Worm (Caenorhabditis elegans) whole organism, L1 larva: ENCODE results near the gene mec-4.

ENCODE experiments used
- egl-27 ChIP-seq, 2 experiments: fragments of 150-350 bp in 1 of 2; sonication (generic microtip); optimal IDR thresholded peaks; 3 replicates each; lab custom pipeline; 2017 to 2018; ENCODE audit warnings: missing biosample characterization in 2 of 2, missing genetic modification characterization in 2 of 2, missing genetic modification reagents in 2 of 2
- elt-2 ChIP-seq: sonication (generic microtip); optimal IDR thresholded peaks from 2 replicates; lab custom pipeline; 2016; ENCODE audit warnings: missing genetic modification characterization, mild to moderate bottlenecking, inconsistent platforms, missing compliant biosample characterization, missing genetic modification reagents
- lin-13 ChIP-seq: fragments of 150-350 bp; optimal IDR thresholded peaks from 2 replicates; lab custom pipeline; 2014; ENCODE audit warnings: missing biosample characterization, missing genetic modification reagents, missing genetic modification characterization
- lin-35 ChIP-seq, 2 experiments: fragments of 150-350 bp; optimal IDR thresholded peaks; 2 replicates each; lab custom pipeline; 2014; ENCODE audit warnings: missing biosample characterization in 2 of 2, missing genetic modification characterization in 2 of 2, missing genetic modification reagents in 2 of 2
- nhr-12 ChIP-seq: sonication (generic microtip); optimal IDR thresholded peaks from 2 replicates; lab custom pipeline; 2017; ENCODE audit warnings: missing biosample characterization, missing genetic modification characterization
- nhr-76 ChIP-seq: sonication (generic microtip); optimal IDR thresholded peaks from 2 replicates; lab custom pipeline; 2017; ENCODE audit warnings: missing biosample characterization, missing genetic modification characterization
- nhr-77 ChIP-seq: fragments of 150-350 bp; optimal IDR thresholded peaks from 2 replicates; lab custom pipeline; 2014; ENCODE audit warnings: missing biosample characterization, missing genetic modification characterization
- nhr-90 ChIP-seq: sonication (generic microtip); optimal IDR thresholded peaks from 2 replicates; lab custom pipeline; 2016; ENCODE audit warnings: mild to moderate bottlenecking, missing genetic modification characterization, missing compliant biosample characterization; ENCODE audit not compliant: poor library complexity
- skn-1 ChIP-seq: fragments of 150-350 bp; optimal IDR thresholded peaks from 2 replicates; lab custom pipeline; 2014; ENCODE audit warnings: missing biosample characterization, missing genetic modification characterization
- sox-4 ChIP-seq: sonication (generic microtip); optimal IDR thresholded peaks from 2 replicates; lab custom pipeline; 2016; ENCODE audit warnings: missing genetic modification characterization, missing compliant biosample characterization
- unc-62 ChIP-seq: fragments of 150-350 bp; optimal IDR thresholded peaks from 2 replicates; lab custom pipeline; 2014; ENCODE audit warnings: missing biosample characterization, missing genetic modification reagents, missing genetic modification characterization
- vab-15 ChIP-seq: sonication (generic microtip); optimal IDR thresholded peaks from 2 replicates; lab custom pipeline; 2017; ENCODE audit warnings: missing genotype, mild to moderate bottlenecking, missing genetic modification characterization, missing compliant biosample characterization

DNA sequence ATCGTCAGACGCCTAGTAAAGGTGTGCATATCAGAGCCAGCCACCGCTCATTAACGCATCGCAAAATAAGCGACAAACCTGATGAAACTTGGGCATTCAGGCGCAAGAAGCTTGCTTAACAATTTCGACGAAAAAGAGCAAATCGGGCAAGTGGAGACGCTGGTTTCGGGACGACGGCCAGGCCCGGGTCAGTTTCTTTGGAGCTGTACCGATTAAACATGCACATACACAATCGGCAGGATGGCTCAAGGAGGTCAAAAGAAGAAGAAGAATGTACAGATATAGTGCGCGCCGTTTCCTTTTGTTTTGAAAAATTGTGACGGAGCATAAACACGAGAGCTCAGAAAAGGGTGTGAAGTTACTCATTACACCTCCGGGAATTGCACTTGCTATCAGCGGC lies 19.6 kb upstream of the mec-4 start:
- TF ChIP-seq vab-15 = no peak
- no peak for TF ChIP-seq elt-2 (tag; lab: Kevin White, UChicago)
- TF ChIP-seq skn-1 (tag; lab: Kevin White, UChicago) = no peak
- TF ChIP-seq nhr-77 (tag; lab: Kevin White, UChicago) = no peak
- TF ChIP-seq lin-35 (GFP tag; optimal IDR thresholded peaks at IDR 0.05; lab: Kevin White, UChicago) = no peak
- no peak for TF ChIP-seq nhr-12
- TF ChIP-seq sox-4 (tag; lab: Kevin White, UChicago) = no peak
- no peak for TF ChIP-seq egl-27 (tag; optimal IDR thresholded peaks at IDR 0.05; lab: Kevin White, UChicago)
- no peak for TF ChIP-seq unc-62 (GFP tag; lab: Kevin White, UChicago)
- TF ChIP-seq nhr-76 (tag; lab: Kevin White, UChicago) = no peak
- no peak for TF ChIP-seq lin-13 (GFP tag; lab: Kevin White, UChicago)
- TF ChIP-seq nhr-90 (tag; lab: Kevin White, UChicago) = no peak
